Fruit fly (Drosophila melanogaster) whole organism: Measurements from ENCODE around the gene Mpv17.

Experiments used
- CG8478 ChIP-seq: fragments of >200 bp; optimal IDR thresholded peaks from 2 replicates; lab custom pipeline; 2018; ENCODE audit warnings: inconsistent platforms
- Dll ChIP-seq: fragments of >200 bp; optimal IDR thresholded peaks from 2 replicates; lab custom pipeline; 2017
- EcR ChIP-seq, 2 experiments: fragments of >200 bp; optimal IDR thresholded peaks; 2 replicates each; lab custom pipeline; 2017; ENCODE audit warnings: missing biosample characterization in 2 of 2, missing genetic modification characterization in 2 of 2, missing genetic modification reagents in 2 of 2
- pan ChIP-seq: fragments of >200 bp; optimal IDR thresholded peaks from 2 replicates; lab custom pipeline; 2017
- psq ChIP-seq: fragments of >200 bp; optimal IDR thresholded peaks from 2 replicates; lab custom pipeline; 2017
- usp ChIP-seq: fragments of >200 bp; optimal IDR thresholded peaks from 2 replicates; lab custom pipeline; 2017; ENCODE audit warnings: missing biosample characterization, missing genetic modification characterization, mixed read lengths

The Mpv17 gene

dm6 chr4:1031687-1032140 lies 2.6 kb upstream of the Mpv17 start, which contains the start of gene CG11076:
Gene CG11076, minus strand, starts transcription at chr4:1031757.
- no peak for TF ChIP-seq Dll
- no peak for TF ChIP-seq pan (lab: Kevin White, UChicago)
- TF ChIP-seq psq = no peak
- TF ChIP-seq usp (GFP tag; lab: Kevin White, UChicago) = no peak

- TF ChIP-seq psq (no peak), CG8478 (lab: Kevin White, UChicago) (no peak), EcR (GFP tag; optimal IDR thresholded peaks at IDR 0.05; lab: Kevin White, UChicago) (no peak), Dll (no peak), pan (lab: Kevin White, UChicago) (no peak), usp (GFP tag; lab: Kevin White, UChicago) (no peak)
These were observed 2.0 kb upstream of the Mpv17 start, which contains the start of gene ATPsynbeta for dm6 chr4:1031137-1031536. Gene ATPsynbeta, plus strand, starts transcription at chr4:1031484.

- no peak for TF ChIP-seq Dll
- no peak for TF ChIP-seq usp (GFP tag; lab: Kevin White, UChicago)
These were observed 1.5 kb upstream of the Mpv17 start for dm6 chr4:1030692-1031110.

DNA sequence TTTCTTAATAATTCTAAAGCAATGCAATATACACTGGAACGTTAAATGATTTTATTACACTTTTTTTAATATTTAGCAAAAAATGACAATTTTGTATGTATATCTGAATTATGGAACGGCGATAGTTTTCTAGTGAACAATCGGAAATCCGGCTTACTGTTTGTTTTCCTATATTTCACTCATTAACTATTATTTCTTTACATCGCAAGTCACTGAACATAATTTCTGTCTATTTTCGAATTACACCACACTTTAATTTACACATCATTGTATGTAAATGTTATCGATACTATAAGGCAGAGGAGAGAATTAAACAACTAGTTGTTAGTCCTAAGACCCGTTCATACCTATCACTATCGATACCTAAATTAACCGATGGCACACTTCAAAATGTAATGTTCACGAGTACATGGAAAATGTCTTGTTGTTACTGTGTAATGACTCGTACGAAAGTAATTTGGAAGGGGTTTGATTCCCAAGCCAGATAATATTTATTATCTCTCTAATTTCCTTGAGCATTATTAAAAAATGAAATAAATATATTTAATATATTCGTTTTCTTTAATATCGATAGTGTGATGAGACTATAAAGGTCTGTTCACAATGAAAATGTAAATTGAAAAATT lies 2.2 kb downstream of the Mpv17 start, which contains the start of gene PlexA:
PlexA (minus strand) TSS at position 296 of the 626 bp plus-strand sequence.
- TF ChIP-seq pan (lab: Kevin White, UChicago) (no peak), psq (no peak), EcR (GFP tag; optimal IDR thresholded peaks at IDR 0.05; lab: Kevin White, UChicago) (no peak), CG8478 (lab: Kevin White, UChicago) (no peak), Dll (no peak), usp (GFP tag; lab: Kevin White, UChicago) (no peak)

dm6 chr4:1026117-1026743 lies 2.9 kb downstream of the Mpv17 start:
- TF ChIP-seq usp (GFP tag; lab: Kevin White, UChicago) = no peak
- TF ChIP-seq EcR (GFP tag; optimal IDR thresholded peaks at IDR 0.05; lab: Kevin White, UChicago) = no peak
- TF ChIP-seq pan (lab: Kevin White, UChicago) = no peak
- TF ChIP-seq Dll = no peak
- no peak for TF ChIP-seq CG8478 (lab: Kevin White, UChicago)
- TF ChIP-seq psq = no peak

DNA sequence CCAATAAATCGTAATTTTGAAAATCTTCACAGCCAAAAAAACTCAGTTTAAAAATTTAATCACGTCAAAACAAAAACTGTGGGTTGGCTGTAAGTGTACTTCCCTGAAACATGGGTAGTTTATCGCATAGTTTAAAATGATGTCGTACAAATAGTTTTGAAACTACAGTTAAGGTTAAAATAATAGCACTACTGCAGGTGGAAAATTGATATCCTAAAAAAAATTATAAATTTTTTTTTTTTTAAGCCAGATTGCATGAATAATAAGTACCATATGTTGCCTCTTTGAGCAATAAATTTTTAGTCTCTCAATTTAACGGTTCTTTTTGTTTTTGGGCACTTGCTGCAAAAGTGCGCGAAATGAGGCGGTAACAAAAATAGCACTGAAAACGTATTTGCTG lies 4.1 kb downstream of the Mpv17 start:
- TF ChIP-seq CG8478 (lab: Kevin White, UChicago) = no peak
- TF ChIP-seq pan (lab: Kevin White, UChicago) = no peak
- no peak for TF ChIP-seq psq
- no peak for TF ChIP-seq usp (GFP tag; lab: Kevin White, UChicago)
- no peak for TF ChIP-seq EcR (GFP tag; optimal IDR thresholded peaks at IDR 0.05; lab: Kevin White, UChicago)
- TF ChIP-seq Dll = no peak

DNA sequence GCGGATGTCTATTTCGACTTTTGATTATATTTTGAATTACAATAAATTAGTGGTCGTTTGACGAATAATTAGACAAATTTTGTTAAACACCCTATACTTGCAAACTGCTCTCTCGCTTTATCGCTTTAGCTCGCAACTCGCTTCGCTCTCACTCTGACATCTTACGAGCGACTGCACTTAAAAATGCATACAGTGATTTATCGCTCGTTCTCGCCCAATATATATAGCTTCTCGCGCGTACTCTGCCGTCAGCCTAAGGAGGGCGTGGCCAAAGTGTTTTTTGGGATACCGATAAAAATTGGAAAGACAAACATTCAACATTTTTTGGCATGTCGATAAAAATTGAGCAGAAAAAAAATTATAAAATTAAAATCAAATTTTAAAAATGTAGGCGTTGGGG lies 20.7 kb downstream of the Mpv17 start:
- no peak for TF ChIP-seq pan (lab: Kevin White, UChicago)

dm6 chr4:995958-996357 lies 33.2 kb downstream of the Mpv17 start:
- TF ChIP-seq usp (GFP tag; lab: Kevin White, UChicago) (no peak), EcR (GFP tag; optimal IDR thresholded peaks at IDR 0.05; lab: Kevin White, UChicago) (no peak), pan (lab: Kevin White, UChicago) (no peak), CG8478 (lab: Kevin White, UChicago) (no peak), Dll (no peak), psq (no peak)

DNA sequence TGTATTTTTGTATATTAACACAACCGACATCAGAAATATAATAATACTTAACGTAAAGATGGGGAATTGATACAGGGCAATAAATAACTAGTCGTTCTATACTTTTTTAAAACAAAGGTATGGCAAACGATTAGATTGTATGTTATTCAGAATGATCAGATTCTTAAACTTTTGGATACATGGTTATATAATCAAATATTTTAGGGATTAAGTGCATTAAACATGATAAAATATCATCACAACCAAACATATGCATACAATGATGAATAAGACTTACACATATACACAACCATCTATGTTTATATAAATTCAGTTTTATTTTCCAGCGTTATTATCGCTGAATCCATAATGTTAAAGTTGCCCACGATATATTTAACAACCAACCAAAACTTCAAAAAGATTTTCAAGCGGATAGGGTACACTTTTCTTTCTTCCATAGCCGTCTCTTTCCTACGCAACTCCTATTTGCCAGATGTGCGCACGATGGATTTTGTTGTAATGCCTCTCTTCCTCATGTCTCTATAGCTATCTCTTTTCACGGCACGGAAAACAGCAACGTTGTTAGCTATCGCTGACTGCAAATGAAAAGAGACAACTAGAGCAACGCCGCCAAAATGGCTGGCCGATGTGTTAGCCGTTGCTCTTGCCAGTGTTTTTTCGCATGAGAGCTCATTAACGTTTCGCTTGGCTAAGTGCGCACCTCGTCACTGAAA lies 39.9 kb downstream of the Mpv17 start, which contains the start of gene toy:
toy (plus strand) TSS at position 668 of the 713 bp plus-strand sequence.
- TF ChIP-seq EcR (GFP tag; optimal IDR thresholded peaks at IDR 0.05; lab: Kevin White, UChicago) (peak in 1 of 2 experiments; percentile 47), CG8478 (lab: Kevin White, UChicago) (peak; percentile 84), usp (GFP tag; lab: Kevin White, UChicago) (no peak), Dll (no peak)

DNA sequence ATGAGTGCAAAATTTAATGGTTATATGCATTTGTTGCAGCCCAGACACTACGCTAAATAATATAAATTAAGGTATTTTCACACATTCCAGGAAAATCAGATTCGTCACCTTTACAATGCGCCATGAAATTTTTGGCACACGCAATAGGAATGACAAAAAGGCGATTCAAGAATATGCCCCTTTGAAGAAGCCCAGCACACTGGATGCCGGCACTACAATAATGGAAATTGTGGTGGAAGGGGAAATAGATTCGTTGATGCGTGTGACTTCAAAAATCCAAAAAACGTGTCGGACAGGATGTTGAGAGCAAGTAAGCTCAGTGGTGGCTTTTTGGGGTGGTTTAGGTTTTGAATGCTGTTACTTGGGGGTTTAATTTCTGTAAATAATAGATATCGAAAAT lies 40.8 kb downstream of the Mpv17 start:
- TF ChIP-seq Dll = no peak
- no peak for TF ChIP-seq pan (lab: Kevin White, UChicago)
- TF ChIP-seq usp (GFP tag; lab: Kevin White, UChicago) = no peak
- no peak for TF ChIP-seq EcR (GFP tag; optimal IDR thresholded peaks at IDR 0.05; lab: Kevin White, UChicago)
- no peak for TF ChIP-seq CG8478 (lab: Kevin White, UChicago)
- TF ChIP-seq psq = no peak

DNA sequence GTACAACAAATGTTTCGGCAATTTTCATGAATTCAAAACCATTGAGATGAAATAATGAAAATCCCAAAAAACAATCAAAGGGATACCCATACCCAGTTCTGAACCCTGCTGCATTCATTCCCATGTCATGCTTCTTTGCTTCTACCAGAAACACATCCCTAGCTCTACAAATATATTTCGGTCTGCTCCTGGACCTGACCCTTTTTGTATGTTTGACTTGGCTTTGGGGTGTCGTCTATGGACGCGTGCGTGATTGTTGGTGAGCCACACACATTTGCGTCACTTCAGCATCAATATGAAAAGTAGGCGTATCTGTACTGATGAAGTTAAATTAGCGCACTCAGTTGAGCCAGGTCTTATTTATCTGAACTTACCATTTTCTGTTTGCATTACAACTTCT lies 44.4 kb downstream of the Mpv17 start:
- TF ChIP-seq psq (no peak), CG8478 (lab: Kevin White, UChicago) (no peak), EcR (GFP tag; optimal IDR thresholded peaks at IDR 0.05; lab: Kevin White, UChicago) (no peak), Dll (no peak), usp (GFP tag; lab: Kevin White, UChicago) (no peak), pan (lab: Kevin White, UChicago) (no peak)

- TF ChIP-seq CG8478 (lab: Kevin White, UChicago) = no peak
These were observed 46.3 kb downstream of the Mpv17 start for dm6 chr4:982791-983407.
